Fruit fly (Drosophila melanogaster) whole organism, embryonic: Measurements from ENCODE around the gene sad.

Source experiments
- Atf-2 ChIP-seq: fragments of 200-800 bp; sonication (Bioruptor generic); optimal IDR thresholded peaks from 2 replicates; lab custom pipeline; 2016; ENCODE audit warnings: missing biosample characterization, missing genetic modification characterization
- Blimp-1 ChIP-seq: fragments of 200-800 bp; sonication (Bioruptor generic); optimal IDR thresholded peaks from 3 replicates; lab custom pipeline; 2018; ENCODE audit warnings: missing biosample characterization, missing genetic modification characterization, mild to moderate bottlenecking, moderate library complexity, missing genetic modification reagents
- CG10565 ChIP-seq: fragments of 200-800 bp; sonication (Bioruptor generic); optimal IDR thresholded peaks from 3 replicates; lab custom pipeline; 2016; ENCODE audit warnings: missing biosample characterization, mild to moderate bottlenecking, missing genetic modification characterization
- CG11247 ChIP-seq: fragments of 200-800 bp; sonication (Bioruptor generic); IDR thresholded peaks from 2 replicates; pipeline ENCODE4 v1.3.6; 2022; ENCODE audit warnings: missing biosample characterization, missing genetic modification characterization
- CG13287 ChIP-seq: fragments of 200-800 bp; sonication (Bioruptor generic); IDR thresholded peaks from 2 replicates; pipeline ENCODE4 v1.3.6; 2022; ENCODE audit warnings: missing biosample characterization, missing genetic modification characterization; ENCODE audit not compliant: partially characterized antibody
- CG14441 ChIP-seq: fragments of 200-800 bp; sonication (Bioruptor generic); IDR thresholded peaks from 2 replicates; pipeline ENCODE4 v1.3.6; 2022; ENCODE audit warnings: missing biosample characterization, missing genetic modification characterization
- CG17361 ChIP-seq: fragments of 200-800 bp; sonication (Bioruptor generic); IDR thresholded peaks from 3 replicates; pipeline ENCODE4 v1.3.6; 2022; ENCODE audit warnings: missing biosample characterization, missing genetic modification characterization
- CG17802 ChIP-seq: fragments of 200-800 bp; sonication (Bioruptor generic); optimal IDR thresholded peaks from 2 replicates; lab custom pipeline; 2018; ENCODE audit warnings: missing biosample characterization, mild to moderate bottlenecking, missing genetic modification characterization, moderate library complexity
- CG2116 ChIP-seq: fragments of 200-800 bp; sonication (Bioruptor generic); optimal IDR thresholded peaks from 3 replicates; lab custom pipeline; 2018; ENCODE audit warnings: missing biosample characterization, mild to moderate bottlenecking, missing genetic modification characterization
- CG2889 ChIP-seq: fragments of 200-800 bp; sonication (Bioruptor generic); IDR thresholded peaks from 3 replicates; pipeline ENCODE4 v1.3.6; 2022; ENCODE audit warnings: missing biosample characterization, missing genetic modification characterization
- CG31388 ChIP-seq: fragments of 200-800 bp; sonication (Bioruptor generic); optimal IDR thresholded peaks from 2 replicates; lab custom pipeline; 2016; ENCODE audit warnings: missing biosample characterization, missing genetic modification characterization
- CG4282 ChIP-seq: fragments of 200-800 bp; sonication (Bioruptor generic); optimal IDR thresholded peaks from 2 replicates; lab custom pipeline; 2016; ENCODE audit warnings: missing biosample characterization, missing genetic modification characterization
- CG43689 ChIP-seq: fragments of 200-800 bp; sonication (Bioruptor generic); IDR thresholded peaks from 2 replicates; pipeline ENCODE4 v1.3.6; 2022; ENCODE audit warnings: missing biosample characterization, missing genetic modification characterization
- CG6791 ChIP-seq: fragments of 200-800 bp; sonication (Bioruptor generic); IDR thresholded peaks from 3 replicates; pipeline ENCODE4 v1.3.6; 2022; ENCODE audit warnings: missing biosample characterization, missing genetic modification characterization; ENCODE audit not compliant: partially characterized antibody
- CG7928 ChIP-seq: fragments of 200-800 bp; sonication (Bioruptor generic); optimal IDR thresholded peaks from 2 replicates; lab custom pipeline; 2017; ENCODE audit warnings: missing biosample characterization, mild to moderate bottlenecking, missing genetic modification characterization
- CG7987 ChIP-seq: fragments of 200-800 bp; sonication (Bioruptor generic); optimal IDR thresholded peaks from 2 replicates; lab custom pipeline; 2018; ENCODE audit warnings: missing biosample characterization, mild to moderate bottlenecking, missing genetic modification characterization, moderate library complexity
- Dad ChIP-seq: fragments of 200-800 bp; sonication (Bioruptor generic); optimal IDR thresholded peaks from 3 replicates; lab custom pipeline; 2016; ENCODE audit warnings: missing biosample characterization, missing genetic modification characterization
- Dip2 ChIP-seq: fragments of 200-800 bp; sonication (Bioruptor generic); IDR thresholded peaks from 2 replicates; pipeline ENCODE4 v1.3.6; 2022; ENCODE audit warnings: missing biosample characterization, missing genetic modification characterization
- E2f1 ChIP-seq: fragments of 200-800 bp; sonication (Bioruptor generic); IDR thresholded peaks from 2 replicates; pipeline ENCODE4 v1.3.6; 2022; ENCODE audit warnings: missing biosample characterization, missing genetic modification characterization
- Fer1 ChIP-seq: fragments of 200-800 bp; sonication (Bioruptor generic); optimal IDR thresholded peaks from 2 replicates; lab custom pipeline; 2017; ENCODE audit warnings: missing biosample characterization, mild to moderate bottlenecking, missing genetic modification characterization
- HHEX ChIP-seq: fragments of 200-800 bp; sonication (Bioruptor generic); optimal IDR thresholded peaks from 3 replicates; lab custom pipeline; 2017; ENCODE audit warnings: missing biosample characterization, mild to moderate bottlenecking, missing genetic modification characterization, missing genetic modification reagents
- HLH4C ChIP-seq: fragments of 200-800 bp; sonication (Bioruptor generic); IDR thresholded peaks from 3 replicates; pipeline ENCODE4 v1.3.6; 2022; ENCODE audit warnings: missing biosample characterization, missing genetic modification characterization; ENCODE audit not compliant: partially characterized antibody
- Lim3 ChIP-seq: fragments of 200-800 bp; sonication (Bioruptor generic); IDR thresholded peaks from 2 replicates; pipeline ENCODE4 v1.3.6; 2022; ENCODE audit warnings: missing biosample characterization, missing genetic modification characterization
- Neu2 ChIP-seq: fragments of 200-800 bp; sonication (Bioruptor generic); optimal IDR thresholded peaks from 3 replicates; lab custom pipeline; 2016; ENCODE audit warnings: missing biosample characterization, missing genetic modification characterization, borderline replicate concordance
- PHDP ChIP-seq: fragments of 200-800 bp; sonication (Bioruptor generic); optimal IDR thresholded peaks from 3 replicates; lab custom pipeline; 2018; ENCODE audit warnings: missing biosample characterization, mild to moderate bottlenecking, missing genetic modification characterization, moderate library complexity
- Poxn ChIP-seq: fragments of 200-800 bp; sonication (Bioruptor generic); IDR thresholded peaks from 2 replicates; pipeline ENCODE4 v1.3.6; 2022; ENCODE audit warnings: missing biosample characterization, missing genetic modification characterization
- Sox102F ChIP-seq: fragments of 200-800 bp; sonication (Bioruptor generic); optimal IDR thresholded peaks from 2 replicates; lab custom pipeline; 2018; ENCODE audit warnings: missing biosample characterization, mild to moderate bottlenecking, missing genetic modification characterization, moderate library complexity
- ac ChIP-seq: fragments of 200-800 bp; sonication (Bioruptor generic); optimal IDR thresholded peaks from 3 replicates; lab custom pipeline; 2017; ENCODE audit warnings: missing biosample characterization, mild to moderate bottlenecking, missing genetic modification characterization
- al ChIP-seq: fragments of 200-800 bp; sonication (Bioruptor generic); IDR thresholded peaks from 2 replicates; pipeline ENCODE4 v1.3.6; 2022; ENCODE audit warnings: missing biosample characterization, missing genetic modification characterization
- aop ChIP-seq: fragments of 200-800 bp; sonication (Bioruptor generic); IDR thresholded peaks from 2 replicates; pipeline ENCODE4 v1.3.6; 2022; ENCODE audit warnings: missing biosample characterization, missing genetic modification characterization
- ara ChIP-seq: fragments of 200-800 bp; sonication (Bioruptor generic); IDR thresholded peaks from 2 replicates; pipeline ENCODE4 v1.3.6; 2022; ENCODE audit warnings: missing biosample characterization, missing genetic modification characterization
- ato ChIP-seq: fragments of 200-800 bp; sonication (Bioruptor generic); IDR thresholded peaks from 2 replicates; pipeline ENCODE4 v1.3.6; 2022; ENCODE audit warnings: missing biosample characterization, missing genetic modification characterization; ENCODE audit not compliant: partially characterized antibody
- br ChIP-seq: fragments of >200 bp; optimal IDR thresholded peaks from 2 replicates; lab custom pipeline; 2017
- crc ChIP-seq: fragments of 200-800 bp; sonication (Bioruptor generic); optimal IDR thresholded peaks from 2 replicates; lab custom pipeline; 2016; ENCODE audit warnings: missing biosample characterization, missing genetic modification characterization
- cwo ChIP-seq: fragments of 200-800 bp; sonication (Bioruptor generic); optimal IDR thresholded peaks from 3 replicates; lab custom pipeline; 2017; ENCODE audit warnings: missing biosample characterization, missing genetic modification characterization, mild to moderate bottlenecking, moderate library complexity, missing genetic modification reagents
- emc ChIP-seq: fragments of 200-800 bp; sonication (Bioruptor generic); optimal IDR thresholded peaks from 2 replicates; lab custom pipeline; 2016; ENCODE audit warnings: missing biosample characterization, missing genetic modification characterization
- ham ChIP-seq: fragments of 200-800 bp; sonication (Bioruptor generic); IDR thresholded peaks from 2 replicates; pipeline ENCODE4 v1.3.6; 2022; ENCODE audit warnings: missing biosample characterization, missing genetic modification characterization
- lab ChIP-seq: fragments of 200-800 bp; sonication (Bioruptor generic); optimal IDR thresholded peaks from 3 replicates; lab custom pipeline; 2017; ENCODE audit warnings: missing biosample characterization, missing genetic modification characterization, mild to moderate bottlenecking, moderate library complexity, missing genetic modification reagents
- maf-S ChIP-seq: fragments of 200-800 bp; sonication (Bioruptor generic); optimal IDR thresholded peaks from 2 replicates; lab custom pipeline; 2016; ENCODE audit warnings: missing biosample characterization, missing genetic modification characterization
- nerfin-2 ChIP-seq: fragments of 200-800 bp; sonication (Bioruptor generic); IDR thresholded peaks from 2 replicates; pipeline ENCODE4 v1.3.6; 2022; ENCODE audit warnings: missing biosample characterization, missing genetic modification characterization; ENCODE audit not compliant: partially characterized antibody
- pros ChIP-seq: fragments of 200-800 bp; sonication (Bioruptor generic); optimal IDR thresholded peaks from 3 replicates; lab custom pipeline; 2019; ENCODE audit warnings: missing biosample characterization, mild to moderate bottlenecking, missing genetic modification characterization, moderate library complexity
- pzg ChIP-seq: fragments of 200-800 bp; sonication (Bioruptor generic); optimal IDR thresholded peaks from 3 replicates; lab custom pipeline; 2018; ENCODE audit warnings: missing biosample characterization, mild to moderate bottlenecking, missing genetic modification characterization, moderate library complexity
- schlank ChIP-seq: fragments of 200-800 bp; sonication (Bioruptor generic); optimal IDR thresholded peaks from 2 replicates; lab custom pipeline; 2018; ENCODE audit warnings: missing biosample characterization, mild to moderate bottlenecking, missing genetic modification characterization
- ssp ChIP-seq: fragments of 200-800 bp; sonication (Bioruptor generic); IDR thresholded peaks from 2 replicates; pipeline ENCODE4 v1.3.6; 2022; ENCODE audit warnings: missing biosample characterization, missing genetic modification characterization
- trh ChIP-seq: fragments of 200-800 bp; sonication (Bioruptor generic); optimal IDR thresholded peaks from 2 replicates; lab custom pipeline; 2016; ENCODE audit warnings: missing biosample characterization, missing genetic modification characterization
- unc-4 ChIP-seq: fragments of 200-800 bp; sonication (Bioruptor generic); IDR thresholded peaks from 2 replicates; pipeline ENCODE4 v1.3.6; 2022; ENCODE audit warnings: missing biosample characterization, missing genetic modification characterization; ENCODE audit not compliant: partially characterized antibody
- unpg ChIP-seq: fragments of 200-800 bp; sonication (Bioruptor generic); optimal IDR thresholded peaks from 3 replicates; lab custom pipeline; 2018; ENCODE audit warnings: missing biosample characterization, mild to moderate bottlenecking, missing genetic modification characterization, moderate library complexity
- vvl ChIP-seq: fragments of 200-800 bp; sonication (Bioruptor generic); IDR thresholded peaks from 2 replicates; pipeline ENCODE4 v1.3.6; 2022; ENCODE audit warnings: missing biosample characterization, missing genetic modification characterization

sad gene

dm6 chr3R:11849378-11850249 lies 27.4 kb upstream of the sad start (continued):
- TF ChIP-seq CG43689 (GFP tag; lab: Robert Waterston, UW) (peak; percentile 68; the same call in 1 of the 2 replicates), CG14441 (GFP tag; lab: Robert Waterston, UW) (peak; percentile 78), pros (GFP tag; lab: Kevin White, UChicago) (peak; percentile 40), Dip2 (no peak), CG2116 (GFP tag; lab: Kevin White, UChicago) (peak; percentile 47), CG13287 (GFP tag; lab: Robert Waterston, UW) (no peak), HHEX (peak; percentile 89), al (GFP tag; lab: Robert Waterston, UW) (no peak), CG17361 (peak; percentile 94), CG6791 (no peak; the same call in 2 of the 3 replicates), Poxn (GFP tag; lab: Robert Waterston, UW) (no peak), CG7928 (GFP tag; lab: Kevin White, UChicago) (no peak), trh (GFP tag; lab: Kevin White, UChicago) (peak; percentile 84), unpg (GFP tag; lab: Kevin White, UChicago) (peak; percentile 92), Neu2 (GFP tag; lab: Kevin White, UChicago) (peak; percentile 19), Blimp-1 (GFP tag; lab: Kevin White, UChicago) (peak; percentile 97), CG10565 (GFP tag; lab: Kevin White, UChicago) (peak; percentile 67), Sox102F (GFP tag; lab: Kevin White, UChicago) (peak; percentile 97), Lim3 (GFP tag; lab: Robert Waterston, UW) (peak; percentile 82), ato (GFP tag; lab: Robert Waterston, UW) (no peak), PHDP (tag; lab: Kevin White, UChicago) (peak; percentile 89), nerfin-2 (no peak), pzg (GFP tag; lab: Kevin White, UChicago) (no peak), crc (GFP tag; lab: Kevin White, UChicago) (peak; percentile 75), HLH4C (GFP tag; lab: Robert Waterston, UW) (no peak), ham (no peak), vvl (peak; percentile 99), ara (GFP tag; lab: Robert Waterston, UW) (peak; percentile 95), emc (GFP tag; lab: Kevin White, UChicago) (peak; percentile 36), aop (GFP tag; lab: Robert Waterston, UW) (no peak; the same call in none of the 2 replicates), br (no peak), Atf-2 (GFP tag; lab: Kevin White, UChicago) (peak; percentile 86), maf-S (GFP tag; lab: Kevin White, UChicago) (peak; percentile 79), unc-4 (GFP tag; lab: Robert Waterston, UW) (no peak), ac (GFP tag; lab: Kevin White, UChicago) (peak; percentile 44), cwo (GFP tag; lab: Kevin White, UChicago) (peak; percentile 58), CG7987 (GFP tag; lab: Kevin White, UChicago) (peak; percentile 68), CG17802 (tag; lab: Kevin White, UChicago) (peak; percentile 86), Fer1 (peak; percentile 34), Dad (peak; percentile 77), ssp (peak; percentile 86), CG4282 (GFP tag; lab: Kevin White, UChicago) (peak; percentile 65), CG2889 (GFP tag; lab: Robert Waterston, UW) (peak; percentile 31; the same call in 1 of the 3 replicates), lab (GFP tag; lab: Kevin White, UChicago) (peak; percentile 73), CG11247 (GFP tag; lab: Robert Waterston, UW) (peak; percentile 78), E2f1 (GFP tag; lab: Robert Waterston, UW) (peak; percentile 88), CG31388 (peak; percentile 84), schlank (no peak)
